Fruit fly (Drosophila melanogaster) whole organism, wandering third instar larva: Measurements from ENCODE around the gene Mvd.

ENCODE experiments used
- CG9705 ChIP-seq: fragments of 200-800 bp; sonication (Bioruptor generic); optimal IDR thresholded peaks from 2 replicates; lab custom pipeline; 2018; ENCODE audit warnings: missing biosample characterization, mild to moderate bottlenecking, missing genetic modification characterization
- Dfd ChIP-seq: fragments of >200 bp; optimal IDR thresholded peaks from 2 replicates; lab custom pipeline; 2017; ENCODE audit warnings: missing biosample characterization, missing genetic modification characterization
- Dif ChIP-seq: fragments of 200-275, 200-300 bp; sonication (Bioruptor generic); optimal IDR thresholded peaks from 2 replicates; lab custom pipeline; 2018; ENCODE audit warnings: missing biosample characterization, missing genetic modification characterization; ENCODE audit not compliant: partially characterized antibody
- Hr83 ChIP-seq: fragments of 200-300 bp; sonication (Bioruptor generic); optimal IDR thresholded peaks from 2 replicates; lab custom pipeline; 2016; ENCODE audit warnings: missing biosample characterization, mild to moderate bottlenecking, missing genetic modification characterization, moderate library complexity; ENCODE audit not compliant: poor library complexity, severe bottlenecking
- Mio ChIP-seq: sonication (Bioruptor generic); optimal IDR thresholded peaks from 2 replicates; lab custom pipeline; 2016; ENCODE audit warnings: missing biosample characterization, missing genetic modification characterization
- Myc ChIP-seq: fragments of >200 bp; optimal IDR thresholded peaks from 2 replicates; lab custom pipeline; 2017
- OdsH ChIP-seq: fragments of 200-800 bp; sonication (Bioruptor generic); optimal IDR thresholded peaks from 2 replicates; lab custom pipeline; 2016; ENCODE audit warnings: missing biosample characterization, mild to moderate bottlenecking, missing genetic modification characterization
- dsf ChIP-seq: sonication (Bioruptor generic); optimal IDR thresholded peaks from 2 replicates; lab custom pipeline; 2016; ENCODE audit warnings: missing biosample characterization, missing genetic modification characterization, borderline replicate concordance
- ey ChIP-seq: fragments of 200-800 bp; sonication (Bioruptor generic); optimal IDR thresholded peaks from 2 replicates; lab custom pipeline; 2016; ENCODE audit warnings: missing biosample characterization, missing genetic modification characterization
- foxo ChIP-seq, 2 experiments: fragments of 200-800 bp; sonication (Bioruptor generic); optimal IDR thresholded peaks; 2 replicates in 1 of 2; 3 replicates in 1 of 2; lab custom pipeline; 2016 to 2017; ENCODE audit warnings: missing biosample characterization in 2 of 2, missing genetic modification characterization in 2 of 2
- lola ChIP-seq: fragments of >200 bp; optimal IDR thresholded peaks from 2 replicates; lab custom pipeline; 2017; ENCODE audit warnings: missing biosample characterization, missing genetic modification characterization
- psq ChIP-seq: fragments of 200-800 bp; sonication (Bioruptor generic); optimal IDR thresholded peaks from 3 replicates; lab custom pipeline; 2017; ENCODE audit warnings: missing biosample characterization, mild to moderate bottlenecking, missing genetic modification characterization, moderate library complexity

dm6 chrX:15738890-15739550 is 9.9 kb upstream of the Mvd start, which contains the start of the genes CG11679 and CG8206:
- no peak for TF ChIP-seq lola
- TF ChIP-seq Myc (lab: Kevin White, UChicago), result peak; percentile 97
- TF ChIP-seq Dfd, result no peak
- no peak for TF ChIP-seq Mio
- no peak for TF ChIP-seq Hr83 (GFP tag; lab: Kevin White, UChicago)
- peak; percentile 43 for TF ChIP-seq psq
- TF ChIP-seq OdsH (GFP tag; lab: Kevin White, UChicago), result peak; percentile 31
- no peak for TF ChIP-seq Dif (GFP tag; lab: Kevin White, UChicago)
- TF ChIP-seq CG9705 (GFP tag; lab: Kevin White, UChicago), result peak; percentile 61
- peak; percentile 36 for TF ChIP-seq ey (GFP tag; lab: Kevin White, UChicago)
- peak in 1 of 2 experiments; percentile 72 for TF ChIP-seq foxo (GFP tag; optimal IDR thresholded peaks at IDR 0.05; lab: Kevin White, UChicago)
- no peak for TF ChIP-seq dsf (GFP tag; lab: Kevin White, UChicago)
